Worm (Caenorhabditis elegans) whole organism, mixed stage, embryonic: ENCODE measurements around the gene des-2.

Source experiments
- M03D4.4 ChIP-seq: sonication (generic microtip); optimal IDR thresholded peaks from 2 replicates; lab custom pipeline; 2017; ENCODE audit warnings: mild to moderate bottlenecking, missing genetic modification characterization, missing compliant biosample characterization
- ceh-39 ChIP-seq: fragments of 150-350 bp; optimal IDR thresholded peaks from 2 replicates; lab custom pipeline; 2014; ENCODE audit warnings: missing biosample characterization, missing genetic modification characterization
- elt-3 ChIP-seq: fragments of 150-350 bp; optimal IDR thresholded peaks from 2 replicates; lab custom pipeline; 2014; ENCODE audit warnings: missing biosample characterization, missing genetic modification characterization
- lin-13 ChIP-seq: fragments of 150-350 bp; optimal IDR thresholded peaks from 2 replicates; lab custom pipeline; 2014; ENCODE audit warnings: missing biosample characterization, missing genetic modification characterization
- lsy-2 ChIP-seq: fragments of 150-350 bp; optimal IDR thresholded peaks from 2 replicates; lab custom pipeline; 2014; ENCODE audit warnings: missing biosample characterization, missing genetic modification characterization
- nhr-12 ChIP-seq: fragments of 150-350 bp; optimal IDR thresholded peaks from 2 replicates; lab custom pipeline; 2014; ENCODE audit warnings: missing biosample characterization, missing genetic modification characterization
- pha-4 ChIP-seq: fragments of 150-350 bp; optimal IDR thresholded peaks from 2 replicates; lab custom pipeline; 2018; ENCODE audit warnings: missing biosample characterization, missing genetic modification reagents, missing genetic modification characterization
- snpc-4 ChIP-seq: fragments of 150-350 bp; optimal IDR thresholded peaks from 2 replicates; lab custom pipeline; 2014; ENCODE audit warnings: missing biosample characterization, missing genetic modification characterization
- unc-62 ChIP-seq: fragments of 150-350 bp; optimal IDR thresholded peaks from 2 replicates; lab custom pipeline; 2014; ENCODE audit warnings: missing biosample characterization, missing genetic modification reagents, missing genetic modification characterization

ce11 chrV:11389776-11390175 is 31.7 kb downstream of the des-2 start, which contains the start of gene col-155:
- TF ChIP-seq lin-13 (tag; lab: Kevin White, UChicago) (no peak), unc-62 (no peak), ceh-39 (no peak), M03D4.4 (tag; lab: Kevin White, UChicago) (no peak), snpc-4 (no peak), nhr-12 (no peak), pha-4 (tag; lab: Kevin White, UChicago) (no peak), elt-3 (tag; lab: Kevin White, UChicago) (no peak), lsy-2 (tag; lab: Kevin White, UChicago) (no peak)
